Worm (Caenorhabditis elegans) whole organism, L1 larva: Measurements from ENCODE around the gene ZK1307.4.

Experiments used
- C04F5.9 ChIP-seq: sonication (generic microtip); optimal IDR thresholded peaks from 2 replicates; lab custom pipeline; 2016; ENCODE audit warnings: missing genetic modification characterization, missing compliant biosample characterization
- C16A3.4 ChIP-seq: fragments of 150-350 bp; optimal IDR thresholded peaks from 2 replicates; lab custom pipeline; 2014; ENCODE audit warnings: missing biosample characterization, missing genetic modification characterization
- ama-1 ChIP-seq: fragments of 150-350 bp; optimal IDR thresholded peaks from 2 replicates; lab custom pipeline; 2014
- blmp-1 ChIP-seq: fragments of 150-350 bp; optimal IDR thresholded peaks from 2 replicates; lab custom pipeline; 2014; ENCODE audit warnings: missing biosample characterization, missing genetic modification characterization
- ceh-82 ChIP-seq, 3 experiments: fragments of 150-350 bp in 1 of 3; sonication (generic microtip) in 2 of 3; optimal IDR thresholded peaks; 2 replicates each; lab custom pipeline; 2014 to 2017; ENCODE audit warnings: missing biosample characterization in 3 of 3, missing genetic modification characterization in 3 of 3
- ceh-88 ChIP-seq: fragments of 200-800 bp; sonication (Bioruptor generic); IDR thresholded peaks from 2 replicates; pipeline ENCODE4 v1.3.6; 2022; ENCODE audit warnings: missing genetic modification characterization, missing compliant biosample characterization
- ceh-90 ChIP-seq: sonication (generic microtip); optimal IDR thresholded peaks from 2 replicates; lab custom pipeline; 2016; ENCODE audit warnings: missing genetic modification characterization, missing compliant biosample characterization
- dpl-1 ChIP-seq, 3 experiments: fragments of 150-350 bp in 2 of 3; sonication (generic microtip) in 1 of 3; optimal IDR thresholded peaks; 2 replicates each; lab custom pipeline; 2014 to 2017; ENCODE audit warnings: missing biosample characterization in 3 of 3, missing genetic modification characterization in 3 of 3, missing genetic modification reagents in 3 of 3
- efl-1 ChIP-seq, 4 experiments: fragments of 150-350 bp; optimal IDR thresholded peaks in 3 of 4; peaks in 1 of 4; 1 replicate in 1 of 4; 2 replicates in 3 of 4; lab custom pipeline; 2014; ENCODE audit warnings: missing biosample characterization in 2 of 4, missing genetic modification characterization in 2 of 4, missing genetic modification reagents in 2 of 4
- efl-3 ChIP-seq: fragments of 200-800 bp; sonication (Bioruptor generic); optimal IDR thresholded peaks from 2 replicates; lab custom pipeline; 2018; ENCODE audit warnings: mild to moderate bottlenecking, missing genetic modification characterization, missing compliant biosample characterization
- elt-3 ChIP-seq, 6 experiments: fragments of 150-350 bp in 1 of 6; sonication (generic microtip); optimal IDR thresholded peaks; 2 replicates each; lab custom pipeline; 2017 to 2018; ENCODE audit warnings: missing biosample characterization in 6 of 6, missing genetic modification characterization in 6 of 6, inconsistent platforms in 1 of 6
- fkh-4 ChIP-seq: sonication (generic microtip); optimal IDR thresholded peaks from 2 replicates; lab custom pipeline; 2016; ENCODE audit warnings: missing compliant biosample characterization, missing genetic modification characterization, borderline replicate concordance
- fos-1 ChIP-seq: fragments of 150-350 bp; optimal IDR thresholded peaks from 2 replicates; lab custom pipeline; 2014; ENCODE audit warnings: missing biosample characterization, missing genetic modification characterization
- grh-1 ChIP-seq: fragments of 200-800 bp; sonication (Bioruptor generic); IDR thresholded peaks from 2 replicates; pipeline ENCODE4 v1.3.6; 2022; ENCODE audit warnings: missing genetic modification reagents, missing genetic modification characterization, missing compliant biosample characterization
- hlh-4 ChIP-seq: sonication (generic microtip); optimal IDR thresholded peaks from 2 replicates; lab custom pipeline; 2016; ENCODE audit warnings: mild to moderate bottlenecking, missing genetic modification characterization, missing compliant biosample characterization
- hpl-2 ChIP-seq: fragments of 150-350 bp; optimal IDR thresholded peaks from 2 replicates; lab custom pipeline; 2014; ENCODE audit warnings: missing biosample characterization, missing genetic modification reagents, missing genetic modification characterization
- irx-1 ChIP-seq: sonication (generic microtip); optimal IDR thresholded peaks from 2 replicates; lab custom pipeline; 2016; ENCODE audit warnings: missing genetic modification characterization, missing compliant biosample characterization
- isw-1 ChIP-seq: fragments of 200-800 bp; sonication (Bioruptor generic); IDR thresholded peaks from 2 replicates; pipeline ENCODE4 v1.3.6; 2022; ENCODE audit warnings: missing genetic modification characterization, missing compliant biosample characterization
- jun-1 ChIP-seq: fragments of 150-350 bp; optimal IDR thresholded peaks from 2 replicates; lab custom pipeline; 2014; ENCODE audit warnings: missing biosample characterization, missing genetic modification reagents, missing genetic modification characterization
- lin-13 ChIP-seq: fragments of 150-350 bp; optimal IDR thresholded peaks from 2 replicates; lab custom pipeline; 2014; ENCODE audit warnings: missing biosample characterization, missing genetic modification reagents, missing genetic modification characterization
- lin-14 ChIP-seq: fragments of 200-800 bp; sonication (Bioruptor generic); optimal IDR thresholded peaks from 2 replicates; lab custom pipeline; 2018; ENCODE audit warnings: mild to moderate bottlenecking, missing genetic modification characterization, moderate library complexity, missing compliant biosample characterization
- lin-35 ChIP-seq, 2 experiments: fragments of 150-350 bp; optimal IDR thresholded peaks; 2 replicates each; lab custom pipeline; 2014; ENCODE audit warnings: missing biosample characterization in 2 of 2, missing genetic modification characterization in 2 of 2, missing genetic modification reagents in 2 of 2
- lin-39 ChIP-seq: fragments of 150-350 bp; optimal IDR thresholded peaks from 2 replicates; lab custom pipeline; 2014; ENCODE audit warnings: missing biosample characterization, missing genetic modification reagents, missing genetic modification characterization
- lir-3 ChIP-seq: sonication (generic microtip); optimal IDR thresholded peaks from 2 replicates; lab custom pipeline; 2016; ENCODE audit warnings: mild to moderate bottlenecking, missing genetic modification characterization, moderate library complexity, missing compliant biosample characterization; ENCODE audit not compliant: poor library complexity
- lsy-2 ChIP-seq, 2 experiments: fragments of 150-350 bp; optimal IDR thresholded peaks; 2 replicates each; lab custom pipeline; 2014; ENCODE audit warnings: missing biosample characterization in 2 of 2, missing genetic modification characterization in 2 of 2
- mab-9 ChIP-seq: fragments of 200-800 bp; sonication (Bioruptor generic); IDR thresholded peaks from 2 replicates; pipeline ENCODE4 v1.3.6; 2022; ENCODE audit warnings: missing genetic modification reagents, missing genetic modification characterization, missing compliant biosample characterization
- mdl-1 ChIP-seq, 2 experiments: fragments of 150-350 bp; optimal IDR thresholded peaks; 2 replicates each; lab custom pipeline; 2014 to 2017; ENCODE audit warnings: missing biosample characterization in 2 of 2, missing genetic modification characterization in 2 of 2, inconsistent platforms in 1 of 2
- mef-2 ChIP-seq: fragments of 150-350 bp; optimal IDR thresholded peaks from 2 replicates; lab custom pipeline; 2014; ENCODE audit warnings: missing biosample characterization, missing genetic modification characterization
- mep-1 ChIP-seq: fragments of 150-350 bp; optimal IDR thresholded peaks from 2 replicates; lab custom pipeline; 2014; ENCODE audit warnings: missing biosample characterization, missing genetic modification characterization
- nhr-11 ChIP-seq: fragments of 150-350 bp; optimal IDR thresholded peaks from 2 replicates; lab custom pipeline; 2014; ENCODE audit warnings: missing biosample characterization, missing genetic modification characterization
- nhr-12 ChIP-seq: sonication (generic microtip); optimal IDR thresholded peaks from 2 replicates; lab custom pipeline; 2017; ENCODE audit warnings: missing biosample characterization, missing genetic modification characterization
- nhr-19 ChIP-seq: fragments of 200-800 bp; sonication (Bioruptor generic); conservative IDR thresholded peaks from 2 replicates; pipeline ENCODE4 v1.3.6; 2022; ENCODE audit warnings: missing genetic modification characterization, missing compliant biosample characterization
- nhr-20 ChIP-seq: sonication (generic microtip); optimal IDR thresholded peaks from 2 replicates; lab custom pipeline; 2016; ENCODE audit warnings: mild to moderate bottlenecking, missing genetic modification characterization, missing compliant biosample characterization
- nhr-47 ChIP-seq: sonication (generic microtip); optimal IDR thresholded peaks from 2 replicates; lab custom pipeline; 2016; ENCODE audit warnings: mild to moderate bottlenecking, missing genetic modification characterization, moderate library complexity, missing compliant biosample characterization
- nhr-71 ChIP-seq: sonication (generic microtip); optimal IDR thresholded peaks from 2 replicates; lab custom pipeline; 2016; ENCODE audit warnings: mild to moderate bottlenecking, missing genetic modification characterization, moderate library complexity, missing compliant biosample characterization
- nhr-76 ChIP-seq: sonication (generic microtip); optimal IDR thresholded peaks from 2 replicates; lab custom pipeline; 2017; ENCODE audit warnings: missing biosample characterization, missing genetic modification characterization
- nhr-77 ChIP-seq: fragments of 150-350 bp; optimal IDR thresholded peaks from 2 replicates; lab custom pipeline; 2014; ENCODE audit warnings: missing biosample characterization, missing genetic modification characterization
- nhr-84 ChIP-seq: sonication (generic microtip); optimal IDR thresholded peaks from 2 replicates; lab custom pipeline; 2017; ENCODE audit warnings: missing biosample characterization, missing genetic modification characterization
- nhr-85 ChIP-seq: sonication (generic microtip); peaks from one replicate; lab custom pipeline; 2016; ENCODE audit warnings: missing genetic modification characterization, inconsistent platforms, missing compliant biosample characterization
- nhr-90 ChIP-seq: sonication (generic microtip); optimal IDR thresholded peaks from 2 replicates; lab custom pipeline; 2016; ENCODE audit warnings: mild to moderate bottlenecking, missing genetic modification characterization, missing compliant biosample characterization; ENCODE audit not compliant: poor library complexity
- pax-3 ChIP-seq: fragments of 200-800 bp; sonication (Bioruptor generic); optimal IDR thresholded peaks from 2 replicates; lab custom pipeline; 2018; ENCODE audit warnings: mild to moderate bottlenecking, missing genetic modification characterization, moderate library complexity, missing compliant biosample characterization
- rnt-1 ChIP-seq: sonication (generic microtip); optimal IDR thresholded peaks from 2 replicates; lab custom pipeline; 2016; ENCODE audit warnings: mild to moderate bottlenecking, missing genetic modification characterization, moderate library complexity, missing compliant biosample characterization
- snu-23 ChIP-seq: sonication (generic microtip); optimal IDR thresholded peaks from 2 replicates; lab custom pipeline; 2016; ENCODE audit warnings: missing genetic modification characterization, missing compliant biosample characterization
- sox-4 ChIP-seq: sonication (generic microtip); optimal IDR thresholded peaks from 2 replicates; lab custom pipeline; 2016; ENCODE audit warnings: missing genetic modification characterization, missing compliant biosample characterization
- sptf-1 ChIP-seq: fragments of 150-350 bp; optimal IDR thresholded peaks from 2 replicates; lab custom pipeline; 2014; ENCODE audit warnings: missing biosample characterization, missing genetic modification characterization
- sup-37 ChIP-seq: fragments of 200-800 bp; sonication (Bioruptor generic); optimal IDR thresholded peaks from 2 replicates; lab custom pipeline; 2018; ENCODE audit warnings: mild to moderate bottlenecking, missing genetic modification characterization, missing compliant biosample characterization
- swsn-7 ChIP-seq: sonication (generic microtip); optimal IDR thresholded peaks from 2 replicates; lab custom pipeline; 2016; ENCODE audit warnings: missing genetic modification characterization, missing compliant biosample characterization
- tbx-2 ChIP-seq: sonication (generic microtip); optimal IDR thresholded peaks from 2 replicates; lab custom pipeline; 2016; ENCODE audit warnings: missing genetic modification characterization, missing compliant biosample characterization
- unc-130 ChIP-seq: fragments of 150-350 bp; optimal IDR thresholded peaks from 2 replicates; lab custom pipeline; 2017; ENCODE audit warnings: missing biosample characterization, missing genetic modification characterization, inconsistent platforms
- unc-86 ChIP-seq: sonication (generic microtip); optimal IDR thresholded peaks from 2 replicates; lab custom pipeline; 2016; ENCODE audit warnings: missing genetic modification characterization, missing compliant biosample characterization
- xbp-1 ChIP-seq: sonication (generic microtip); optimal IDR thresholded peaks from 2 replicates; lab custom pipeline; 2016; ENCODE audit warnings: missing genetic modification characterization, missing compliant biosample characterization
- zip-4 ChIP-seq: fragments of 200-800 bp; sonication (Bioruptor generic); optimal IDR thresholded peaks from 2 replicates; lab custom pipeline; 2018; ENCODE audit warnings: mild to moderate bottlenecking, missing genetic modification characterization, moderate library complexity, missing compliant biosample characterization
- ztf-4 ChIP-seq: fragments of 150-350 bp; optimal IDR thresholded peaks from 2 replicates; lab custom pipeline; 2014; ENCODE audit warnings: missing biosample characterization, missing genetic modification characterization

The ZK1307.4 gene

DNA sequence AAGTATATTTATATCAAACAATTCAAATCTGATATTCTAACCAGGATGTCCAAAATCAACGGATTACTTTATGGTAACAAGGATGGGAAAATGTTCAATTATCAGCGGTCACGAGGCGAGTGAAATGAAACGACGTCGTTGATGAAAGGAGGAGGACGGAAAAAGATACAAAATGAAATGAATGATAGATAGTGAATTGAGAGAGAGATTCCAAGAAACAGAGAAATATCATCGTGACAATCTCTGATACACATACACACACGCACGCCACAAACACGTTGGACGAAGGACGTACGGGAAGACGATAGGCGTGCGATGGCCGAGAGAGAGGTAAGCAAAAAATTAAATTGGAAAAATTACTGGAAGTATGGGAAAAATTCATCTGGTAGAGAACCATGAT is 50.5 kb downstream of the ZK1307.4 start:
- TF ChIP-seq swsn-7 (tag; lab: Kevin White, UChicago): peak; percentile 63
- TF ChIP-seq mdl-1 (tag; optimal IDR thresholded peaks at IDR 0.05; lab: Kevin White, UChicago): peak in 1 of 2 experiments; percentile 96
- peak; percentile 66 for TF ChIP-seq irx-1 (tag; lab: Kevin White, UChicago)
- TF ChIP-seq nhr-76 (tag; lab: Kevin White, UChicago): no peak
- TF ChIP-seq nhr-77 (tag; lab: Kevin White, UChicago): no peak
- peak; percentile 83 for TF ChIP-seq ztf-4 (tag; lab: Kevin White, UChicago)
- TF ChIP-seq sox-4 (tag; lab: Kevin White, UChicago): no peak
- TF ChIP-seq C16A3.4 (tag; lab: Kevin White, UChicago): peak; percentile 61
- peak; percentile 27 for TF ChIP-seq mef-2 (tag; lab: Kevin White, UChicago)
- TF ChIP-seq nhr-12 (tag; lab: Kevin White, UChicago): no peak
- peak; percentile 96 for TF ChIP-seq nhr-20 (tag; lab: Kevin White, UChicago)
- peak; percentile 87 for TF ChIP-seq nhr-90
- peak; percentile 96 for TF ChIP-seq lin-14 (GFP tag; lab: Kevin White, UChicago)
- TF ChIP-seq pax-3 (tag; lab: Kevin White, UChicago): no peak
- peak; percentile 70 for TF ChIP-seq lin-39 (tag; lab: Kevin White, UChicago)
- TF ChIP-seq ceh-90 (tag; lab: Kevin White, UChicago): no peak
- TF ChIP-seq nhr-85: peak; percentile 98
- TF ChIP-seq nhr-47 (tag; lab: Kevin White, UChicago): peak; percentile 74
- TF ChIP-seq snu-23 (GFP tag; lab: Kevin White, UChicago): peak; percentile 88
- TF ChIP-seq dpl-1 (GFP tag; optimal IDR thresholded peaks at IDR 0.05; lab: Kevin White, UChicago): peak; percentile 24 to 54 (median 39)
- TF ChIP-seq hlh-4: no peak
- peak; percentile 22 for TF ChIP-seq fos-1 (tag; lab: Kevin White, UChicago)
- peak; percentile 27 for TF ChIP-seq jun-1 (tag; lab: Kevin White, UChicago)
- 0 out of 2 replicates have a peak, but pooled peaks have one; percentile 21 for TF ChIP-seq mab-9 (GFP tag; lab: Robert Waterston, UW)
- TF ChIP-seq fkh-4 (tag; lab: Kevin White, UChicago): no peak
- TF ChIP-seq grh-1: peak; percentile 55
- no peak for TF ChIP-seq C04F5.9 (tag; lab: Kevin White, UChicago)
- TF ChIP-seq efl-3 (GFP tag; lab: Kevin White, UChicago): no peak
- TF ChIP-seq xbp-1 (tag; lab: Kevin White, UChicago): peak; percentile 61
- TF ChIP-seq lin-13 (GFP tag; lab: Kevin White, UChicago): peak; percentile 65
- peak; percentile 93 for TF ChIP-seq nhr-71
- peak; percentile 25 to 52 for TF ChIP-seq efl-1 (optimal IDR thresholded peaks at IDR 0.05; lab: Kevin White, UChicago)
- TF ChIP-seq efl-1 (GFP tag; optimal IDR thresholded peaks at IDR 0.05 in 1 of 2; lab: Kevin White, UChicago): no peak
- TF ChIP-seq sup-37 (GFP tag; lab: Kevin White, UChicago): peak; percentile 37
- TF ChIP-seq isw-1: no peak
- TF ChIP-seq ama-1 (lab: Kevin White, UChicago): peak; percentile 2
- no peak for TF ChIP-seq unc-86 (tag; lab: Kevin White, UChicago)
- no peak for TF ChIP-seq ceh-82 (tag; optimal IDR thresholded peaks at IDR 0.05; lab: Kevin White, UChicago)
- peak; percentile 68 to 74 for TF ChIP-seq lsy-2 (tag; optimal IDR thresholded peaks at IDR 0.05; lab: Kevin White, UChicago)
- TF ChIP-seq lin-35 (GFP tag; optimal IDR thresholded peaks at IDR 0.05; lab: Kevin White, UChicago): peak; percentile 33 to 73
- TF ChIP-seq hpl-2: peak; percentile 7
- peak; percentile 73 for TF ChIP-seq tbx-2 (tag; lab: Kevin White, UChicago)
- TF ChIP-seq sptf-1 (tag; lab: Kevin White, UChicago): no peak
- TF ChIP-seq nhr-19 (GFP tag; lab: Robert Waterston, UW): peak; percentile 94
- peak; percentile 97 for TF ChIP-seq blmp-1
- TF ChIP-seq mep-1: peak; percentile 83
- TF ChIP-seq ceh-88 (GFP tag; lab: Robert Waterston, UW): 0 out of 2 replicates have a peak, but pooled peaks have one; percentile 20
- TF ChIP-seq nhr-11 (tag; lab: Kevin White, UChicago): peak; percentile 88
- peak; percentile 7 for TF ChIP-seq zip-4 (GFP tag; lab: Kevin White, UChicago)
- TF ChIP-seq unc-130 (tag; lab: Kevin White, UChicago): peak; percentile 94
- no peak for TF ChIP-seq nhr-84 (tag; lab: Kevin White, UChicago)
- peak; percentile 67 for TF ChIP-seq rnt-1
- peak; percentile 63 for TF ChIP-seq lir-3 (tag; lab: Kevin White, UChicago)
- TF ChIP-seq elt-3 (tag; optimal IDR thresholded peaks at IDR 0.05; lab: Kevin White, UChicago): peak in 3 of 6 experiments; percentile 38 to 96 (median 89)
